Worm (Caenorhabditis elegans) whole organism, midembryonic: ENCODE measurements around the gene C23H3.5.
"Not testable (repeated sequence)": the region's sequence is repeated elsewhere in the genome, so short reads cannot be mapped to it uniquely, and the experiment has no call there.

Experiments
- T22C8.4 ChIP-seq: fragments of 200-800 bp; sonication (Bioruptor generic); IDR thresholded peaks from 2 replicates; pipeline ENCODE4 v1.3.6; 2022; ENCODE audit warnings: missing genetic modification characterization, missing compliant biosample characterization
- cog-1 ChIP-seq: sonication (generic microtip); optimal IDR thresholded peaks from 2 replicates; lab custom pipeline; 2016; ENCODE audit warnings: missing genetic modification characterization, missing compliant biosample characterization
- flt-1 ChIP-seq: fragments of 200-800 bp; sonication (Bioruptor generic); IDR thresholded peaks from 2 replicates; pipeline ENCODE4 v1.3.6; 2022; ENCODE audit warnings: missing genetic modification characterization, missing compliant biosample characterization
- klf-2 ChIP-seq: fragments of 200-800 bp; sonication (Bioruptor generic); conservative IDR thresholded peaks from 2 replicates; pipeline ENCODE4 v1.3.6; 2022; ENCODE audit warnings: missing genetic modification reagents, missing genetic modification characterization, missing compliant biosample characterization
- med-1 ChIP-seq: sonication (generic microtip); optimal IDR thresholded peaks from 2 replicates; lab custom pipeline; 2017; ENCODE audit warnings: missing genetic modification characterization, mild to moderate bottlenecking, missing compliant biosample characterization, antibody characterized with exemption, missing genetic modification reagents; ENCODE audit not compliant: insufficient read depth
- ref-1 ChIP-seq: fragments of 200-800 bp; sonication (Bioruptor generic); conservative IDR thresholded peaks from 2 replicates; pipeline ENCODE4 v1.3.6; 2022; ENCODE audit warnings: missing genetic modification reagents, missing genetic modification characterization, missing compliant biosample characterization
- tab-1 ChIP-seq: fragments of 200-800 bp; sonication (Bioruptor generic); IDR thresholded peaks from 2 replicates; pipeline ENCODE4 v1.3.6; 2022; ENCODE audit warnings: missing genetic modification characterization, missing compliant biosample characterization
- ztf-23 ChIP-seq: fragments of 200-800 bp; sonication (Bioruptor generic); IDR thresholded peaks from 2 replicates; pipeline ENCODE4 v1.3.6; 2022; ENCODE audit warnings: missing genetic modification reagents, missing genetic modification characterization, missing compliant biosample characterization
- ztf-29 ChIP-seq: fragments of 200-800 bp; sonication (Bioruptor generic); IDR thresholded peaks from 2 replicates; pipeline ENCODE4 v1.3.6; 2022; ENCODE audit warnings: missing genetic modification reagents, missing genetic modification characterization, missing compliant biosample characterization

Gene C23H3.5

ce11 chrII:79166-79565 lies 31.8 kb downstream of the C23H3.5 start, which contains the start of gene C23H3.9:
TSS of gene C23H3.9 (minus strand) at chrII:79266.
- TF ChIP-seq tab-1 (no peak), med-1 (no peak), ref-1 (no peak), klf-2 (GFP tag; lab: Robert Waterston, UW) (no peak), flt-1 (GFP tag; lab: Robert Waterston, UW) (no peak)

- TF ChIP-seq ref-1 (no peak), tab-1 (no peak), ztf-23 (GFP tag; lab: Robert Waterston, UW) (no peak), flt-1 (GFP tag; lab: Robert Waterston, UW) (no peak), ztf-29 (GFP tag; lab: Robert Waterston, UW) (no peak), T22C8.4 (GFP tag; lab: Robert Waterston, UW) (no peak), cog-1 (no peak), klf-2 (GFP tag; lab: Robert Waterston, UW) (no peak), med-1 (no peak)
These were observed 36.8 kb downstream of the C23H3.5 start, which contains the start of gene C50D2.6 for ce11 chrII:84134-84533. TSS of gene C50D2.6 (plus strand) at chrII:84434.

- TF ChIP-seq cog-1 (no peak), ref-1 (no peak), med-1 (no peak), klf-2 (GFP tag; lab: Robert Waterston, UW) (no peak), ztf-23 (GFP tag; lab: Robert Waterston, UW) (no peak), flt-1 (GFP tag; lab: Robert Waterston, UW) (no peak), T22C8.4 (GFP tag; lab: Robert Waterston, UW) (no peak), ztf-29 (GFP tag; lab: Robert Waterston, UW) (no peak), tab-1 (no peak)
These were observed 39.4 kb downstream of the C23H3.5 start for ce11 chrII:86794-87193.

- TF ChIP-seq ztf-29 (GFP tag; lab: Robert Waterston, UW), result no peak
- no peak for TF ChIP-seq ref-1
- TF ChIP-seq ztf-23 (GFP tag; lab: Robert Waterston, UW), result no peak
- TF ChIP-seq cog-1, result no peak
- TF ChIP-seq klf-2 (GFP tag; lab: Robert Waterston, UW), result no peak
- no peak for TF ChIP-seq flt-1 (GFP tag; lab: Robert Waterston, UW)
- TF ChIP-seq tab-1, result no peak
- TF ChIP-seq med-1, result no peak
- no peak for TF ChIP-seq T22C8.4 (GFP tag; lab: Robert Waterston, UW)
These were observed 40.6 kb downstream of the C23H3.5 start for ce11 chrII:87937-88336.

- TF ChIP-seq ztf-23 (GFP tag; lab: Robert Waterston, UW), result no peak
- TF ChIP-seq med-1, result no peak
These were observed 44.0 kb downstream of the C23H3.5 start, which contains the start of gene mcat-1 for ce11 chrII:91419-91818. TSS of gene mcat-1 (minus strand) at chrII:91519.

ce11 chrII:95177-95576 lies 47.8 kb downstream of the C23H3.5 start, which contains the start of gene C50D2.7:
TSS of gene C50D2.7 (minus strand) at chrII:95277.
- TF ChIP-seq klf-2 (GFP tag; lab: Robert Waterston, UW), result no peak
- no peak for TF ChIP-seq tab-1
- no peak for TF ChIP-seq flt-1 (GFP tag; lab: Robert Waterston, UW)
- TF ChIP-seq ztf-23 (GFP tag; lab: Robert Waterston, UW), result no peak

- TF ChIP-seq flt-1 (GFP tag; lab: Robert Waterston, UW), result no peak
- TF ChIP-seq ref-1, result no peak
- peak; percentile 13 for TF ChIP-seq cog-1
- no peak for TF ChIP-seq ztf-23 (GFP tag; lab: Robert Waterston, UW)
- TF ChIP-seq tab-1, result no peak
- TF ChIP-seq ztf-29 (GFP tag; lab: Robert Waterston, UW), result no peak
- no peak for TF ChIP-seq klf-2 (GFP tag; lab: Robert Waterston, UW)
- TF ChIP-seq med-1, result no peak
- peak; percentile 28; the same call in 1 of the 2 replicates for TF ChIP-seq T22C8.4 (GFP tag; lab: Robert Waterston, UW)
These were observed 50.8 kb downstream of the C23H3.5 start, which contains the start of the genes luc-7L3 and sftb-6 for ce11 chrII:97992-98763. TSS of gene luc-7L3 (minus strand) at chrII:98027. TSS of gene sftb-6 (plus strand) at chrII:98404.

ce11 chrII:98894-99293 lies 51.5 kb downstream of the C23H3.5 start, which contains the start of gene C50D2.10:
TSS of gene C50D2.10 (plus strand) at chrII:99138.
- TF ChIP-seq T22C8.4 (GFP tag; lab: Robert Waterston, UW); ref-1; ztf-29 (GFP tag; lab: Robert Waterston, UW): not testable (repeated sequence)
